Fruit fly (Drosophila melanogaster): ENCODE results near the gene bmm.

DNA sequence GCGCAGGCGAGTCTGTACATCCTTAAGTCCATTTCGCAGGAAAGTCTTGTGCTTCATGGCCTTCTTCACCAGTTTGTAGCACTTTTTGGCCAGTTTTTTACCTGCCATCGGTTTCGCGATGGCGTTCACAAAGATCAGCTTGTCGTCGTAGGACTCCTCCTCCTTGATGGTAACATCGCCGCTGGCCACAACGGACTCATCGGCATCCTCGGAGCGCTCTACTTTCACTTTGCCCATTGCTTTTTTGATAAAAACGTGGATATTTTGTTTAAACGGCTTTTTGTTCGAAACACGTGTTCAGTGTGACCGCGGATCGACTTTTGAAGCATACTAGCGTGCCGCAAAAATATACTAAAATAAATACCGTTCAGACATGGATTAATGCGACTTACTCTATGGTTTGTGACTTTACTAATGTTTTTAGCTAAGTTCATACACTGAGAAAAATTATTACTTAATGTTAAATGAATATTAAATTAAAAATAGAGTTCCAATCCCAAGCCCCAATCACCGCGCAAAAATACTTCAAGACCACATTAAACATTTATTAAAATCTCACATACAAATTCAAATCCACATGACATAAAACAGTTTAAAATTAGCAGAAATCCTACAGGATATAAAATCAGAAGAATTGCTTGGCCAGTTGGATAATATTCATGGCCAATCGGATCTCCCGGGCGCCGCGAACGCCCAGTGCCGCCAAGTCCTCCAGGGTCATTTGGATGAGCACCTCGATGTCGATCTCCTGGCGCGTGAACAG, 15.8 kb upstream of the bmm start, which contains the start of gene NHP2:
- TF ChIP-seq CTCF (optimal IDR thresholded peaks at IDR 0.05), result peak in 1 of 2 experiments; percentile 34
- TF ChIP-seq CG8478 (optimal IDR thresholded peaks at IDR 0.05), result no peak

All from S2 (cell line).